Fruit fly (Drosophila melanogaster): ENCODE results near the gene Nepl17.

Gene Nepl17

DNA sequence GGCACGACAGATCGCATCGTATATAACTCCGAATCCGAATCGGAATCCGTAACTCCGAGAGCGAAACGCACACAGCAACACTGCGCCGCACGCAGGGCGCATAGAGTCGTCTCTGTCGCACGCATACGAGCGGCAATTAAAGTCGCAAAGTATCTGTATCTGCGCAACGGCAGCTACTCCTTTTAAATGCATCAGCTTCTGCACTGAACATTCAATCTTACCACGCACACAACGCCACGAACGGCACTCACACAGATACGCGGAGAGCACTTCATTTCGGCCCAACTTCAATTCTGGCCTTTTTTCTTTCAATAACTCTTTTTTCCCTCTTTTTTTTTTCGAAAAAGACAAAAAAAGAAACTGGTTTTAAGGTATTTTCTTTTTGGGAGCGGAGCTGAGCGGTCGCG lies 14.5 kb upstream of the Nepl17 start (continued):
- TF ChIP-seq CG12769 (tag; optimal IDR thresholded peaks at IDR 0.05) = peak; percentile 9
- TF ChIP-seq CG13894 (tag; optimal IDR thresholded peaks at IDR 0.05) = peak; percentile 35
- TF ChIP-seq CG4424 (GFP tag; optimal IDR thresholded peaks at IDR 0.05) = peak; percentile 87
- no peak for TF ChIP-seq Elba2 (GFP tag; optimal IDR thresholded peaks at IDR 0.05)
- TF ChIP-seq danr (GFP tag; IDR thresholded peaks at IDR 0.05) = no peak
- no peak for TF ChIP-seq Sox100B (GFP tag; optimal IDR thresholded peaks at IDR 0.05)
- peak; percentile 84 for TF ChIP-seq CG2199 (GFP tag; IDR thresholded peaks at IDR 0.05)
- peak; percentile 26 for TF ChIP-seq CG15601 (tag; optimal IDR thresholded peaks at IDR 0.05)
- TF ChIP-seq cas (GFP tag; IDR thresholded peaks at IDR 0.05) = no peak
- TF ChIP-seq Scr (GFP tag; IDR thresholded peaks at IDR 0.05; ENCODE audit: partially characterized antibody) = no peak
- peak; percentile 72 for TF ChIP-seq CG1832 (GFP tag; optimal IDR thresholded peaks at IDR 0.05)
- no peak for TF ChIP-seq CG7357 (GFP tag; IDR thresholded peaks at IDR 0.05)
- TF ChIP-seq z (GFP tag; IDR thresholded peaks at IDR 0.05) = peak; percentile 44; the same call in 1 of the 3 replicates
- no peak for TF ChIP-seq NC2α (GFP tag; optimal IDR thresholded peaks at IDR 0.05)
- peak; percentile 50 for TF ChIP-seq CG8478 (optimal IDR thresholded peaks at IDR 0.05)
- TF ChIP-seq NFAT (GFP tag; IDR thresholded peaks at IDR 0.05) = no peak
- TF ChIP-seq abd-A (tag; optimal IDR thresholded peaks at IDR 0.05) = peak; percentile 43
- no peak for TF ChIP-seq CG14860 (GFP tag; IDR thresholded peaks at IDR 0.05; ENCODE audit: partially characterized antibody)
- TF ChIP-seq Deaf1 (tag; optimal IDR thresholded peaks at IDR 0.05) = peak; percentile 69
- no peak for TF ChIP-seq Gug (GFP tag; IDR thresholded peaks at IDR 0.05)
- peak; percentile 30; the same call in 1 of the 3 replicates for TF ChIP-seq CG6791 (GFP tag; IDR thresholded peaks at IDR 0.05; ENCODE audit: partially characterized antibody)

DNA sequence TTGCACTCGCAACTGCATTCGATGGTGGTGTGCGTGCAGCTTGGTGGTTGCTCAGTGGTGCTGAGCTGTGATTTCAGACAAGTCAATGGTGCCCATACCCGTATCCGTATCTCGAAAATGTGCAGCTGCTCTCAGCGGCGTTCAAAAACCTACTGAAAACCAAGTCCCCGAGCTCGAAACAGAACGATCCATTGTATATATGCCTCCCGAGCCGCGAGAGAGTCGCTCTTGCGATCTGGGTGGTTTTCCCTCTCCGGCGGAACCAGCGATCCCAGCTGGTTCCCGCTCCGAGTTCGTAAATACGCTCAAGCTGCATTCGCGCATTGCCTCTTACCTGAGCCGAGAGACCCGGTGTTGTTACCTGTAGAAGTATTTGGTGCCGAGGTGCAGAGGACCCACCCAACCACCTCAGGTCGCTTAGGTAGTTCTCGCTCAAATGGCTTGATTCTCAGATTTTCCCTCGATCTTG lies 13.6 kb upstream of the Nepl17 start, which contains the start of gene Inx3:
TSS of gene Inx3 (minus strand) at position 440 of the 469 bp plus-strand sequence.
- TF ChIP-seq CG1233 (GFP tag; optimal IDR thresholded peaks at IDR 0.05) (peak; percentile 8), chinmo (GFP tag; IDR thresholded peaks at IDR 0.05; ENCODE audit: partially characterized antibody) (peak; percentile 72; the same call in 2 of the 4 replicates), knrl (GFP tag; IDR thresholded peaks at IDR 0.05; ENCODE audit: partially characterized antibody) (0 out of 3 replicates have a peak, but pooled peaks have one; percentile 35), CG12219 (GFP tag; optimal IDR thresholded peaks at IDR 0.05) (peak; percentile 12), CG13287 (GFP tag; IDR thresholded peaks at IDR 0.05; ENCODE audit: partially characterized antibody) (peak; percentile 44), stwl (tag; optimal IDR thresholded peaks at IDR 0.05) (peak; percentile 2), CG7271 (tag; optimal IDR thresholded peaks at IDR 0.05) (peak; percentile 40), D (optimal IDR thresholded peaks at IDR 0.05) (peak; percentile 35), D (GFP tag; optimal IDR thresholded peaks at IDR 0.05) (no peak), rib (GFP tag; IDR thresholded peaks at IDR 0.05) (peak; percentile 69; the same call in 1 of the 2 replicates), Gug (GFP tag; IDR thresholded peaks at IDR 0.05) (no peak), unc-4 (GFP tag; IDR thresholded peaks at IDR 0.05; ENCODE audit: partially characterized antibody) (0 out of 2 replicates have a peak, but pooled peaks have one; percentile 14), CG15514 (GFP tag; optimal IDR thresholded peaks at IDR 0.05) (peak; percentile 97), yki (optimal IDR thresholded peaks at IDR 0.05) (peak; percentile 31), crp (GFP tag; optimal IDR thresholded peaks at IDR 0.05) (peak in 1 of 2 experiments; percentile 13), MTF-1 (GFP tag; optimal IDR thresholded peaks at IDR 0.05; ENCODE audit: borderline replicate concordance) (peak; percentile 22), Nf-YC (tag; optimal IDR thresholded peaks at IDR 0.05) (peak; percentile 21), CG10543 (GFP tag; optimal IDR thresholded peaks at IDR 0.05) (peak; percentile 38), peb (GFP tag; IDR thresholded peaks at IDR 0.05) (no peak), NC2β (GFP tag; optimal IDR thresholded peaks at IDR 0.05) (peak; percentile 2), Bgb (GFP tag; IDR thresholded peaks at IDR 0.05; ENCODE audit: partially characterized antibody) (peak; percentile 24; the same call in 1 of the 2 replicates), CG10565 (GFP tag; optimal IDR thresholded peaks at IDR 0.05) (no peak), zfh1 (GFP tag; IDR thresholded peaks at IDR 0.05) (peak; percentile 56; the same call in 1 of the 3 replicates), CG16813 (GFP tag; IDR thresholded peaks at IDR 0.05; ENCODE audit: partially characterized antibody) (peak; percentile 30; the same call in 1 of the 3 replicates), p53 (GFP tag; optimal IDR thresholded peaks at IDR 0.05) (peak; percentile 58), CG9215 (GFP tag; IDR thresholded peaks at IDR 0.05) (no peak), CG34422 (GFP tag; IDR thresholded peaks at IDR 0.05) (peak; percentile 45; the same call in 1 of the 3 replicates), sob (GFP tag; IDR thresholded peaks at IDR 0.05) (0 out of 2 replicates have a peak, but pooled peaks have one; percentile 5), CG17361 (GFP tag; IDR thresholded peaks at IDR 0.05) (no peak)
